Worm (Caenorhabditis elegans) whole organism, early embryonic: ENCODE measurements around the gene W04E12.9.
"Not testable (repeated sequence)": the region's sequence is repeated elsewhere in the genome, so short reads cannot be mapped to it uniquely, and the experiment has no call there.

Source experiments
- B0310.2 ChIP-seq: sonication (generic microtip); optimal IDR thresholded peaks from 2 replicates; lab custom pipeline; 2016; ENCODE audit warnings: mild to moderate bottlenecking, missing genetic modification characterization, missing compliant biosample characterization
- F13C5.2 ChIP-seq: sonication (generic microtip); optimal IDR thresholded peaks from 2 replicates; lab custom pipeline; 2017; ENCODE audit warnings: mild to moderate bottlenecking, missing genetic modification characterization, inconsistent platforms, missing compliant biosample characterization
- aly-1 ChIP-seq: sonication (generic microtip); optimal IDR thresholded peaks from 2 replicates; lab custom pipeline; 2016; ENCODE audit warnings: missing genetic modification characterization, missing compliant biosample characterization
- ama-1 ChIP-seq: fragments of 150-350 bp; optimal IDR thresholded peaks from 2 replicates; lab custom pipeline; 2014
- ceh-13 ChIP-seq: fragments of 200-800 bp; sonication (Bioruptor generic); optimal IDR thresholded peaks from 2 replicates; lab custom pipeline; 2018; ENCODE audit warnings: mild to moderate bottlenecking, missing genetic modification characterization, missing compliant biosample characterization
- ceh-36 ChIP-seq: sonication (generic microtip); optimal IDR thresholded peaks from 2 replicates; lab custom pipeline; 2016; ENCODE audit warnings: missing genetic modification characterization, inconsistent platforms, missing compliant biosample characterization
- ets-7 ChIP-seq: sonication (generic microtip); optimal IDR thresholded peaks from 2 replicates; lab custom pipeline; 2016; ENCODE audit warnings: missing genotype, missing genetic modification characterization, missing compliant biosample characterization
- flt-1 ChIP-seq: fragments of 200-800 bp; sonication (Bioruptor generic); IDR thresholded peaks from 2 replicates; pipeline ENCODE4 v1.3.6; 2022; ENCODE audit warnings: missing genetic modification characterization, missing compliant biosample characterization
- hmbx-1 ChIP-seq: sonication (generic microtip); optimal IDR thresholded peaks from 2 replicates; lab custom pipeline; 2016; ENCODE audit warnings: mild to moderate bottlenecking, missing genetic modification characterization, missing compliant biosample characterization
- hmg-4 ChIP-seq: fragments of 200-800 bp; sonication (Bioruptor generic); optimal IDR thresholded peaks from 2 replicates; lab custom pipeline; 2018; ENCODE audit warnings: mild to moderate bottlenecking, missing genetic modification characterization, missing compliant biosample characterization
- hnd-1 ChIP-seq: sonication (generic microtip); optimal IDR thresholded peaks from 2 replicates; lab custom pipeline; 2016; ENCODE audit warnings: missing genetic modification characterization, missing compliant biosample characterization
- pes-1 ChIP-seq: fragments of 200-800 bp; sonication (Bioruptor generic); IDR thresholded peaks from 2 replicates; pipeline ENCODE4 v1.3.6; 2022; ENCODE audit warnings: missing genetic modification reagents, missing genetic modification characterization, missing compliant biosample characterization
- scrt-1 ChIP-seq: fragments of 200-800 bp; sonication (Bioruptor generic); IDR thresholded peaks from 2 replicates; pipeline ENCODE4 v1.3.6; 2022; ENCODE audit warnings: missing genetic modification characterization, missing compliant biosample characterization
- sea-1 ChIP-seq: fragments of 200-800 bp; sonication (Bioruptor generic); conservative IDR thresholded peaks from 2 replicates; pipeline ENCODE4 v1.3.6; 2022; ENCODE audit warnings: missing genetic modification characterization, missing compliant biosample characterization
- tbx-11 ChIP-seq: fragments of 200-800 bp; sonication (Bioruptor generic); IDR thresholded peaks from 2 replicates; pipeline ENCODE4 v1.3.6; 2022; ENCODE audit warnings: missing genetic modification characterization, missing compliant biosample characterization
- tbx-37 ChIP-seq: fragments of 200-800 bp; sonication (Bioruptor generic); conservative IDR thresholded peaks from 2 replicates; pipeline ENCODE4 v1.3.6; 2022; ENCODE audit warnings: missing genetic modification reagents, missing genetic modification characterization, missing compliant biosample characterization
- tra-4 ChIP-seq: sonication (generic microtip); optimal IDR thresholded peaks from 2 replicates; lab custom pipeline; 2017; ENCODE audit warnings: missing genetic modification characterization, missing compliant biosample characterization

The W04E12.9 gene

DNA sequence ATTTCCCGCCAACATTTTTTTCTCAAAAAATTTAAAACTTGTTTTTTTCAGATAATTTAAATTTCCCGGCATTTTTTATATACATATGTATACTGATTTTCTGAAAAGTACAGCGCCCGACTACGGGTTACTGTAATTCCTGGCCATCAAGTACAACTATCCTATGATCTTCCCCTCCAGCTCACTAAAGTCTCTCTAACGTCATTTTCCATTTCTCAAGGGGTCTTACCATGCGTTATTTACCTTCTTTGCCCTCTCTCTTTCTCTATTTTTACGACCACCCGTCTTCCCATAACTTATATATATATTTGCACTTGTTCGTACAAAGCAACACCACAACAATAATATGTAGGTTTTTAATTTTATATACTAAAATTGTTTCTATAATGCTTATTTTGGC lies at the start of gene W04E12.9:
Gene W04E12.9, plus strand, starts transcription at position 301 of the 400 bp plus-strand sequence.
- TF ChIP-seq ama-1 (lab: Kevin White, UChicago) (no peak), pes-1 (GFP tag; lab: Robert Waterston, UW) (no peak), ceh-36 (tag; lab: Kevin White, UChicago) (no peak), hnd-1 (tag; lab: Kevin White, UChicago) (no peak), tra-4 (tag; lab: Kevin White, UChicago) (no peak), F13C5.2 (no peak), aly-1 (tag; lab: Kevin White, UChicago) (no peak), B0310.2 (tag; lab: Kevin White, UChicago) (no peak), tbx-11 (GFP tag; lab: Robert Waterston, UW) (no peak), tbx-37 (no peak), ceh-13 (GFP tag; lab: Kevin White, UChicago) (no peak), flt-1 (no peak)

ce11 chrV:19708849-19709248 lies 47.5 kb upstream of the W04E12.9 start, which contains the start of gene srv-3:
srv-3 (minus strand) TSS chrV:19708949.
- TF ChIP-seq tbx-37 (no peak), hmg-4 (GFP tag; lab: Kevin White, UChicago) (no peak)

- TF ChIP-seq hnd-1 (tag; lab: Kevin White, UChicago); ets-7; sea-1: not testable (repeated sequence)
These were observed 45.8 kb upstream of the W04E12.9 start, which contains the start of gene Y43F8C.15 for ce11 chrV:19710514-19710913. Y43F8C.15 (minus strand) TSS chrV:19710614.

DNA sequence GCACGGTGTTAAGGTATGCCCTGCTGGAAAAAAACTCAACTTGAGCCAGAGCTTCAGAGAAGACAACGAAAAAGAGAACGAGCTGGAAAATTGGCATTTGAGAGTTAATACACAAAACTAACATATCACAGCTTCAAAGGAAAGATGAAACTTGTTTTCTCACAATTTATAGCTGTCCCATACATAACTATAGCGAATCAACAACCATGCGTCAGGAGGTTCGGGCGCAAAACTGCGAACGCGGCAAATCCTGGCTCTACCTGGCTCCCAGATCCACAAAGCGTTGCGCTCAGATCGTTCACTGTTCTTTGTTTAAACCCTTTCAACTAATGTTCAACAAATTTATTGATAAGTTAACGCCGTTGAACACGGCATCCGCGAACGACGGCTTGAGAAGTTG lies 44.7 kb upstream of the W04E12.9 start, which contains the start of gene Y43F8C.23:
Gene Y43F8C.23, minus strand, starts transcription at position 101 of the 400 bp plus-strand sequence.
- TF ChIP-seq hnd-1 (tag; lab: Kevin White, UChicago); aly-1 (tag; lab: Kevin White, UChicago); pes-1 (GFP tag; lab: Robert Waterston, UW): not testable (repeated sequence)

- TF ChIP-seq F13C5.2: no peak
These were observed 40.9 kb upstream of the W04E12.9 start, which contains the start of gene Y43F8C.16 for ce11 chrV:19715419-19715818. Y43F8C.16 (minus strand) TSS chrV:19715519.

DNA sequence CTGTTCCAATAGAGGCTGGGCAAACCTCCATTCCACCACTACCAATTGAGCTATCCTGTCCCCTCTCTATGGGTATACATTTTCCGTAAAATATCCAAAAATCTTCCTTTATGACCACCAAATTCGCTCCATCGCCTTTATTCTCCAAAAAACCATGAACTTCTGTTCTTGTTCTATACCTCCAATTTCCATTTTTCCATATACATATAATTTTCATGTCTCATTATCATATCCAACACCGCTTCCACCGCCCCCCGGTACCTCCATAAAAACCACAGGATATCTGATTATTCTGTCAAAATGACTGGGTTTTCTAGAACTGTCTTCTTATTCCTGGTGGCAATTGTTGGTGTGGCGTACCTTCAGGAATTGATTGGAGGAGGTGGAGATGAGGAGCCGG lies 40.5 kb upstream of the W04E12.9 start, which contains the start of gene Y43F8C.17:
Gene Y43F8C.17, plus strand, starts transcription at position 301 of the 400 bp plus-strand sequence.
- TF ChIP-seq tbx-37: no peak
- no peak for TF ChIP-seq ama-1 (lab: Kevin White, UChicago)
- TF ChIP-seq hmg-4 (GFP tag; lab: Kevin White, UChicago): no peak
- no peak for TF ChIP-seq B0310.2 (tag; lab: Kevin White, UChicago)
- no peak for TF ChIP-seq ceh-36 (tag; lab: Kevin White, UChicago)
- TF ChIP-seq ets-7: no peak
- TF ChIP-seq tbx-11 (GFP tag; lab: Robert Waterston, UW): no peak
- TF ChIP-seq scrt-1 (GFP tag; lab: Robert Waterston, UW): no peak
- TF ChIP-seq ceh-13 (GFP tag; lab: Kevin White, UChicago): no peak
- TF ChIP-seq hmbx-1 (tag; lab: Kevin White, UChicago): no peak
- TF ChIP-seq F13C5.2: no peak
- TF ChIP-seq flt-1: no peak
- no peak for TF ChIP-seq aly-1 (tag; lab: Kevin White, UChicago)
- no peak for TF ChIP-seq hnd-1 (tag; lab: Kevin White, UChicago)
- no peak for TF ChIP-seq pes-1 (GFP tag; lab: Robert Waterston, UW)

DNA sequence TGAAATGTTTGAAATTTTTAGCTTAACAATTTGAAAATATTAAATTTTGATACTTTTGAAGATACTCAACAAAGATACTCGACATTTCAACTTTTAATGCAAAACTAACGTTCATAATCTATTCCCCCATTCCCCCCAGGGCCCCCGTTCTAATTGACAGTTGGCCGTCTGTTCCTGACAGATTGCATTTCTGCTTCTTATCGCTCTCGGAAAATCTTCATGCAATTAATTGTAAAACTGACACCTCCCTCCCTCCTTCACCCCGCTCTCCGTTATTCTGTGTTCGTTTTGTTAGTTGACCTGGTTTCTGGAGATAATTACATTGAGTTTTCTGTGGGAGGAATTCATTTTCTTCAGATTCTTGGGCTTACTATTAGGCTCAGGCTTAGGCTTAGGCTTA lies 38.4 kb upstream of the W04E12.9 start:
- no peak for TF ChIP-seq flt-1
- TF ChIP-seq hmg-4 (GFP tag; lab: Kevin White, UChicago): no peak
- TF ChIP-seq scrt-1 (GFP tag; lab: Robert Waterston, UW): no peak
- TF ChIP-seq B0310.2 (tag; lab: Kevin White, UChicago): no peak
- no peak for TF ChIP-seq ceh-36 (tag; lab: Kevin White, UChicago)
- TF ChIP-seq sea-1: no peak
- no peak for TF ChIP-seq ama-1 (lab: Kevin White, UChicago)

DNA sequence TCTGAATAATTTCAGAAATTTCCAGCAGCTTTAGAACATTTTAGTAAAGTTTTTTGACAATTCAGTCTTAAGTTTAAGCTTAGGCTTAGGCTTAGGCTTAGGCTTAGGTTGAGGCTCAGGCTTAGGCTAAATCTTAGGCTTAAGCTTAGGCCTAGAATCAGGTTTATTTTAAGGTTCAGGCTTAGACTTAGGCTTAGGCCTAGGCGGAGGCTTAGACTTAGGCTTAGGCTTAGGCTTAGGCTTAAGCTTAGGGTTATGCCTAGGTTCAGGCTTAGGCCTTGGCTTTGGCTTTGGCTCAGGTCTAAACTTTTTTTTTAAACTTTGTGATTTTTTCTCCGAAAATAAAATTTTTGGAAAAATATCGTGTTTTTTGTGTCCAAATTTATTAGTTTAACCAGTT lies 37.7 kb upstream of the W04E12.9 start:
- no peak for TF ChIP-seq ama-1 (lab: Kevin White, UChicago)
- TF ChIP-seq hnd-1 (tag; lab: Kevin White, UChicago): no peak
- TF ChIP-seq ceh-36 (tag; lab: Kevin White, UChicago): peak; percentile 53
- TF ChIP-seq sea-1: no peak

DNA sequence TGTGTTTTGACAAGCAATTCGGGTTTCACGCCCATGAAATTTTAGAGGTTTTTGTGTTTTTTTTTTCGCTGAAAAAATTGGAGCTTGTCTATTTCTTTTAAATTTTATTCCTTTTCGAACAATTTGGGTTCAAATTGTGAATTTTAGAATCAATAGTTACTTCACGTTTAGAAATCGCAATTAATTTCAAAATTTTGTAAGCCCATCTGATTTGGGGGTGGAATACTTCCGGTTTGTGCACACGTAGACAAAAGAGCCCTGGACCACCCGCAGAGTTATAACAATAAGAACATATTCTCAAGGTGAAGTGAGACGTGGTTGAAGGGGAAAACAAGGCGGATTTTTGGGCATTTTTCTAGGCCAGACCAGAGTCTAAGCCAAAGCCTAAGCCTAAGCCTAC lies 37.1 kb upstream of the W04E12.9 start, which contains the start of gene Y116F11A.6:
Gene Y116F11A.6, plus strand, starts transcription at position 301 of the 400 bp plus-strand sequence.
- no peak for TF ChIP-seq F13C5.2
- TF ChIP-seq hmg-4 (GFP tag; lab: Kevin White, UChicago): no peak
- TF ChIP-seq aly-1 (tag; lab: Kevin White, UChicago): no peak
- TF ChIP-seq B0310.2 (tag; lab: Kevin White, UChicago): no peak
- TF ChIP-seq hmbx-1 (tag; lab: Kevin White, UChicago): no peak
- TF ChIP-seq ceh-36 (tag; lab: Kevin White, UChicago): no peak
- TF ChIP-seq ama-1 (lab: Kevin White, UChicago): no peak
- TF ChIP-seq ets-7: peak; percentile 69
